Worm (Caenorhabditis elegans) whole organism, young adult: ENCODE measurements around the gene K06H6.5.

ENCODE experiments used
- C06A6.2 ChIP-seq: fragments of 200-800 bp; sonication (Bioruptor generic); conservative IDR thresholded peaks from 2 replicates; pipeline ENCODE4 v1.3.6; 2022; ENCODE audit warnings: missing genetic modification characterization, missing compliant biosample characterization
- C17E4.6 ChIP-seq: fragments of 200-800 bp; sonication (Bioruptor generic); IDR thresholded peaks from 2 replicates; pipeline ENCODE4 v1.3.6; 2022; ENCODE audit warnings: missing genetic modification reagents, missing genetic modification characterization, missing compliant biosample characterization
- F33H1.4 ChIP-seq: fragments of 200-800 bp; sonication (Bioruptor generic); IDR thresholded peaks from 2 replicates; pipeline ENCODE4 v1.3.6; 2022; ENCODE audit warnings: missing genetic modification reagents, missing genetic modification characterization, missing compliant biosample characterization
- F39B2.1 ChIP-seq: fragments of 200-800 bp; sonication (Bioruptor generic); IDR thresholded peaks from 2 replicates; pipeline ENCODE4 v1.3.6; 2022; ENCODE audit warnings: missing genetic modification reagents, missing genetic modification characterization, missing compliant biosample characterization
- F49E8.2 ChIP-seq: sonication (generic microtip); optimal IDR thresholded peaks from 3 replicates; lab custom pipeline; 2017; ENCODE audit warnings: missing genetic modification characterization, mild to moderate bottlenecking, missing compliant biosample characterization, antibody characterized with exemption, moderate library complexity; ENCODE audit not compliant: insufficient read depth
- K11D2.4 ChIP-seq: fragments of 200-800 bp; sonication (Bioruptor generic); IDR thresholded peaks from 2 replicates; pipeline ENCODE4 v1.3.6; 2022; ENCODE audit warnings: missing genetic modification reagents, missing genetic modification characterization, missing compliant biosample characterization
- T26A5.8 ChIP-seq: sonication (generic microtip); optimal IDR thresholded peaks from 2 replicates; lab custom pipeline; 2016; ENCODE audit warnings: missing genetic modification characterization, missing compliant biosample characterization
- Y53G8AR.9 ChIP-seq: fragments of 200-800 bp; sonication (Bioruptor generic); conservative IDR thresholded peaks from 2 replicates; pipeline ENCODE4 v1.3.6; 2022; ENCODE audit warnings: missing genetic modification reagents, missing genetic modification characterization, missing compliant biosample characterization
- Y79H2A.3 ChIP-seq: fragments of 200-800 bp; sonication (Bioruptor generic); conservative IDR thresholded peaks from 2 replicates; pipeline ENCODE4 v1.3.6; 2022; ENCODE audit warnings: missing genetic modification reagents, missing genetic modification characterization, missing compliant biosample characterization
- attf-5 ChIP-seq: fragments of 200-800 bp; sonication (Bioruptor generic); optimal IDR thresholded peaks from 2 replicates; lab custom pipeline; 2018; ENCODE audit warnings: mild to moderate bottlenecking, missing genetic modification characterization, missing compliant biosample characterization
- cebp-1 ChIP-seq, 2 experiments: fragments of 200-800 bp in 1 of 2; sonication (Bioruptor generic) in 1 of 2; sonication (generic microtip) in 1 of 2; IDR thresholded peaks in 1 of 2; optimal IDR thresholded peaks in 1 of 2; 2 replicates each; pipeline versions ENCODE4 v1.3.6 to Lab custom; 2017 to 2022; ENCODE audit warnings: missing compliant biosample characterization in 2 of 2, missing genetic modification characterization in 2 of 2, mild to moderate bottlenecking in 1 of 2, missing genetic modification reagents in 1 of 2, moderate library complexity in 1 of 2
- ceh-100 ChIP-seq: fragments of 200-800 bp; sonication (Bioruptor generic); IDR thresholded peaks from 2 replicates; pipeline ENCODE4 v1.3.6; 2022; ENCODE audit warnings: missing genetic modification reagents, missing genetic modification characterization, missing compliant biosample characterization
- die-1 ChIP-seq: sonication (generic microtip); optimal IDR thresholded peaks from 2 replicates; lab custom pipeline; 2016; ENCODE audit warnings: missing genotype, mild to moderate bottlenecking, missing genetic modification characterization, missing compliant biosample characterization
- dox-1 ChIP-seq: fragments of 200-800 bp; sonication (Bioruptor generic); IDR thresholded peaks from 2 replicates; pipeline ENCODE4 v1.3.6; 2022; ENCODE audit warnings: missing genetic modification reagents, missing genetic modification characterization, missing compliant biosample characterization
- dpff-1 ChIP-seq: sonication (generic microtip); optimal IDR thresholded peaks from 2 replicates; lab custom pipeline; 2017; ENCODE audit warnings: mild to moderate bottlenecking, missing genetic modification characterization, missing compliant biosample characterization
- dpl-1 ChIP-seq: fragments of 150-350 bp; optimal IDR thresholded peaks from 2 replicates; lab custom pipeline; 2014; ENCODE audit warnings: missing biosample characterization, missing genetic modification reagents, missing genetic modification characterization
- egl-18 ChIP-seq: fragments of 200-800 bp; sonication (Bioruptor generic); IDR thresholded peaks from 2 replicates; pipeline ENCODE4 v1.3.6; 2022; ENCODE audit warnings: missing genetic modification reagents, missing genetic modification characterization, missing compliant biosample characterization
- egrh-3 ChIP-seq: fragments of 200-800 bp; sonication (Bioruptor generic); IDR thresholded peaks from 2 replicates; pipeline ENCODE4 v1.3.6; 2022; ENCODE audit warnings: missing genetic modification reagents, missing genetic modification characterization, missing compliant biosample characterization
- ets-4 ChIP-seq: fragments of 200-800 bp; sonication (Bioruptor generic); optimal IDR thresholded peaks from 2 replicates; lab custom pipeline; 2018; ENCODE audit warnings: mild to moderate bottlenecking, missing genetic modification characterization, missing compliant biosample characterization
- hlh-12 ChIP-seq: sonication (generic microtip); optimal IDR thresholded peaks from 2 replicates; lab custom pipeline; 2016; ENCODE audit warnings: missing genetic modification characterization, missing compliant biosample characterization
- hsf-1 ChIP-seq: fragments of 200-800 bp; sonication (Bioruptor generic); IDR thresholded peaks from 2 replicates; pipeline ENCODE4 v1.3.6; 2022; ENCODE audit warnings: missing genetic modification reagents, missing genetic modification characterization, missing compliant biosample characterization
- lag-1 ChIP-seq: fragments of 200-800 bp; sonication (Bioruptor generic); IDR thresholded peaks from 2 replicates; pipeline ENCODE4 v1.3.6; 2022; ENCODE audit warnings: missing genetic modification reagents, missing genetic modification characterization, missing compliant biosample characterization
- let-607 ChIP-seq, 2 experiments: fragments of 200-800 bp in 1 of 2; sonication (Bioruptor generic) in 1 of 2; sonication (generic microtip) in 1 of 2; optimal IDR thresholded peaks; 2 replicates each; lab custom pipeline; 2016 to 2018; ENCODE audit warnings: mild to moderate bottlenecking in 2 of 2, missing compliant biosample characterization in 2 of 2, missing genetic modification characterization in 2 of 2, moderate library complexity in 2 of 2, missing genotype in 1 of 2
- lin-26 ChIP-seq: fragments of 200-800 bp; sonication (Bioruptor generic); IDR thresholded peaks from 2 replicates; pipeline ENCODE4 v1.3.6; 2022; ENCODE audit warnings: missing genetic modification reagents, missing genetic modification characterization, missing compliant biosample characterization
- lin-35 ChIP-seq, 3 experiments: fragments of 150-350 bp in 2 of 3; sonication (generic microtip) in 1 of 3; optimal IDR thresholded peaks; 2 replicates each; lab custom pipeline; 2014 to 2018; ENCODE audit warnings: missing biosample characterization in 3 of 3, missing genetic modification characterization in 3 of 3, missing genetic modification reagents in 3 of 3
- lsl-1 ChIP-seq: fragments of 200-800 bp; sonication (Bioruptor generic); optimal IDR thresholded peaks from 2 replicates; lab custom pipeline; 2018; ENCODE audit warnings: mild to moderate bottlenecking, missing genetic modification characterization, moderate library complexity, missing compliant biosample characterization
- lsy-27 ChIP-seq: sonication (generic microtip); optimal IDR thresholded peaks from 2 replicates; lab custom pipeline; 2017; ENCODE audit warnings: missing genetic modification characterization, mild to moderate bottlenecking, missing compliant biosample characterization, antibody characterized with exemption, missing genotype, borderline replicate concordance; ENCODE audit not compliant: insufficient read depth
- mel-28 ChIP-seq: sonication (generic microtip); optimal IDR thresholded peaks from 2 replicates; lab custom pipeline; 2016; ENCODE audit warnings: borderline replicate concordance, mild to moderate bottlenecking, missing genetic modification characterization, missing compliant biosample characterization
- nhr-120 ChIP-seq: fragments of 200-800 bp; sonication (Bioruptor generic); IDR thresholded peaks from 2 replicates; pipeline ENCODE4 v1.3.6; 2022; ENCODE audit warnings: missing genetic modification characterization, missing compliant biosample characterization
- nhr-179 ChIP-seq: sonication (generic microtip); optimal IDR thresholded peaks from 2 replicates; lab custom pipeline; 2016; ENCODE audit warnings: mild to moderate bottlenecking, missing genetic modification characterization, missing compliant biosample characterization
- nhr-27 ChIP-seq: fragments of 200-800 bp; sonication (Bioruptor generic); optimal IDR thresholded peaks from 2 replicates; lab custom pipeline; 2018; ENCODE audit warnings: mild to moderate bottlenecking, missing genetic modification characterization, moderate library complexity, missing compliant biosample characterization
- rec-8 ChIP-seq, 2 experiments: sonication (generic microtip); optimal IDR thresholded peaks; 2 replicates each; lab custom pipeline; 2016; ENCODE audit warnings: mild to moderate bottlenecking in 2 of 2, missing genetic modification characterization in 2 of 2, missing genetic modification reagents in 2 of 2, missing genotype in 2 of 2, missing biosample characterization in 1 of 2, missing compliant biosample characterization in 1 of 2, moderate library complexity in 1 of 2
- repo-1 ChIP-seq: sonication (generic microtip); optimal IDR thresholded peaks from 2 replicates; lab custom pipeline; 2017; ENCODE audit warnings: mild to moderate bottlenecking, missing genetic modification characterization, missing compliant biosample characterization
- rpc-1 ChIP-seq, 2 experiments: fragments of 150-350 bp in 1 of 2; sonication (generic microtip) in 1 of 2; optimal IDR thresholded peaks; 2 replicates each; lab custom pipeline; 2014 to 2018; ENCODE audit warnings: missing biosample characterization in 1 of 2, missing genetic modification characterization in 1 of 2, missing genetic modification reagents in 1 of 2, missing genotype in 1 of 2
- sptf-2 ChIP-seq: fragments of 200-800 bp; sonication (Bioruptor generic); optimal IDR thresholded peaks from 2 replicates; lab custom pipeline; 2018; ENCODE audit warnings: mild to moderate bottlenecking, missing genetic modification characterization, missing compliant biosample characterization
- zfh-2 ChIP-seq: fragments of 200-800 bp; sonication (Bioruptor generic); conservative IDR thresholded peaks from 2 replicates; pipeline ENCODE4 v1.3.6; 2022; ENCODE audit warnings: missing genetic modification reagents, missing genetic modification characterization, missing compliant biosample characterization
- ztf-18 ChIP-seq: sonication (generic microtip); optimal IDR thresholded peaks from 2 replicates; lab custom pipeline; 2016; ENCODE audit warnings: missing genotype, mild to moderate bottlenecking, missing genetic modification characterization, missing compliant biosample characterization
- ztf-22 ChIP-seq: fragments of 200-800 bp; sonication (Bioruptor generic); optimal IDR thresholded peaks from 2 replicates; lab custom pipeline; 2018; ENCODE audit warnings: mild to moderate bottlenecking, missing genetic modification characterization, moderate library complexity, missing compliant biosample characterization
- ztf-25 ChIP-seq: fragments of 200-800 bp; sonication (Bioruptor generic); IDR thresholded peaks from 2 replicates; pipeline ENCODE4 v1.3.6; 2022; ENCODE audit warnings: missing genetic modification reagents, missing genetic modification characterization, missing compliant biosample characterization
- ztf-26 ChIP-seq: sonication (generic microtip); optimal IDR thresholded peaks from 2 replicates; lab custom pipeline; 2017; ENCODE audit warnings: missing genetic modification characterization, missing compliant biosample characterization
- ztf-3 ChIP-seq: fragments of 200-800 bp; sonication (Bioruptor generic); optimal IDR thresholded peaks from 2 replicates; lab custom pipeline; 2018; ENCODE audit warnings: mild to moderate bottlenecking, missing genetic modification characterization, missing compliant biosample characterization

Gene K06H6.5

ce11 chrV:578977-579376 is 2.8 kb downstream of the K06H6.5 start, which contains the start of gene K06H6.4:
TSS of gene K06H6.4 (plus strand) at chrV:579277.
- no peak for TF ChIP-seq K11D2.4 (GFP tag; lab: Robert Waterston, UW)
- no peak for TF ChIP-seq die-1 (tag; lab: Kevin White, UChicago)
- no peak for TF ChIP-seq let-607 (tag; optimal IDR thresholded peaks at IDR 0.05; lab: Kevin White, UChicago)
- TF ChIP-seq lag-1 = no peak
- no peak for TF ChIP-seq egl-18 (GFP tag; lab: Robert Waterston, UW)
- no peak for TF ChIP-seq lin-35 (GFP tag; optimal IDR thresholded peaks at IDR 0.05; lab: Kevin White, UChicago)
- TF ChIP-seq nhr-27 (tag; lab: Kevin White, UChicago) = no peak
- TF ChIP-seq egrh-3 (GFP tag; lab: Robert Waterston, UW) = no peak

ce11 chrV:581616-582015 is 5.4 kb downstream of the K06H6.5 start, which contains the start of gene nstp-7:
TSS of gene nstp-7 (plus strand) at chrV:581916.
- no peak for TF ChIP-seq nhr-179
- TF ChIP-seq F33H1.4 (GFP tag; lab: Robert Waterston, UW) = no peak
- TF ChIP-seq ceh-100 = no peak
- TF ChIP-seq hsf-1 (GFP tag; lab: Robert Waterston, UW) = no peak
- TF ChIP-seq hlh-12 (tag; lab: Kevin White, UChicago) = no peak
- TF ChIP-seq F49E8.2 = no peak
- no peak for TF ChIP-seq dox-1
- no peak for TF ChIP-seq lin-26
- TF ChIP-seq ztf-22 (GFP tag; lab: Kevin White, UChicago) = no peak
- no peak for TF ChIP-seq attf-5 (GFP tag; lab: Kevin White, UChicago)
- TF ChIP-seq rpc-1 (optimal IDR thresholded peaks at IDR 0.05; lab: Kevin White, UChicago) = no peak
- no peak for TF ChIP-seq rpc-1 (tag; optimal IDR thresholded peaks at IDR 0.05; lab: Kevin White, UChicago)
- TF ChIP-seq nhr-120 = no peak
- TF ChIP-seq zfh-2 (GFP tag; lab: Robert Waterston, UW) = no peak
- no peak for TF ChIP-seq C06A6.2 (GFP tag; lab: Robert Waterston, UW)
- no peak for TF ChIP-seq sptf-2 (GFP tag; lab: Kevin White, UChicago)
- TF ChIP-seq ztf-18 (tag; lab: Kevin White, UChicago) = no peak
- no peak for TF ChIP-seq F39B2.1
- TF ChIP-seq rec-8 (tag; optimal IDR thresholded peaks at IDR 0.05; lab: Kevin White, UChicago) = no peak
- no peak for TF ChIP-seq lsy-27 (tag; lab: Kevin White, UChicago)
- no peak for TF ChIP-seq dpl-1 (GFP tag; lab: Kevin White, UChicago)

- no peak for TF ChIP-seq T26A5.8 (tag; lab: Kevin White, UChicago)
- TF ChIP-seq ztf-18 (tag; lab: Kevin White, UChicago) = no peak
- TF ChIP-seq dpff-1 (tag; lab: Kevin White, UChicago) = no peak
- TF ChIP-seq ztf-25 (GFP tag; lab: Robert Waterston, UW) = no peak
- no peak for TF ChIP-seq cebp-1 (GFP tag; IDR thresholded peaks at IDR 0.05; lab: Robert Waterston, UW)
- no peak for TF ChIP-seq cebp-1 (tag; optimal IDR thresholded peaks at IDR 0.05; lab: Kevin White, UChicago)
- no peak for TF ChIP-seq ztf-26 (tag; lab: Kevin White, UChicago)
- TF ChIP-seq lsl-1 = no peak
- TF ChIP-seq Y53G8AR.9 = no peak
- TF ChIP-seq ztf-3 (GFP tag; lab: Kevin White, UChicago) = no peak
- TF ChIP-seq ets-4 (GFP tag; lab: Kevin White, UChicago) = no peak
- TF ChIP-seq C17E4.6 (GFP tag; lab: Robert Waterston, UW) = no peak
- TF ChIP-seq F33H1.4 (GFP tag; lab: Robert Waterston, UW) = no peak
- no peak for TF ChIP-seq repo-1 (tag; lab: Kevin White, UChicago)
- TF ChIP-seq mel-28 = no peak
- TF ChIP-seq Y79H2A.3 (GFP tag; lab: Robert Waterston, UW) = no peak
- no peak for TF ChIP-seq F39B2.1
These were observed 9.3 kb downstream of the K06H6.5 start, which contains the start of gene K06H6.2 for ce11 chrV:585472-585871. TSS of gene K06H6.2 (plus strand) at chrV:585772.
